Worm (Caenorhabditis elegans) whole organism, L2 larva: ENCODE data around the gene C05D9.3.

Experiments used
- C34F6.9 ChIP-seq: fragments of 150-350 bp; optimal IDR thresholded peaks from 2 replicates; lab custom pipeline; 2014; ENCODE audit warnings: missing biosample characterization, missing genetic modification characterization
- F13H6.1 ChIP-seq: sonication (generic microtip); optimal IDR thresholded peaks from 2 replicates; lab custom pipeline; 2016; ENCODE audit warnings: missing genetic modification characterization, missing compliant biosample characterization
- R02D3.7 ChIP-seq: fragments of 150-350 bp; optimal IDR thresholded peaks from 2 replicates; lab custom pipeline; 2014; ENCODE audit warnings: missing biosample characterization, missing genetic modification characterization
- ZK546.5 ChIP-seq: sonication (generic microtip); optimal IDR thresholded peaks from 2 replicates; lab custom pipeline; 2017; ENCODE audit warnings: missing biosample characterization, missing genetic modification characterization
- ama-1 ChIP-seq: fragments of 150-350 bp; optimal IDR thresholded peaks from 2 replicates; lab custom pipeline; 2018; ENCODE audit warnings: inconsistent platforms
- blmp-1 ChIP-seq: sonication (generic microtip); optimal IDR thresholded peaks from 2 replicates; lab custom pipeline; 2017; ENCODE audit warnings: missing genetic modification characterization, mild to moderate bottlenecking, missing compliant biosample characterization, antibody characterized with exemption, moderate library complexity; ENCODE audit not compliant: insufficient read depth
- ceh-16 ChIP-seq: fragments of 150-350 bp; optimal IDR thresholded peaks from 2 replicates; lab custom pipeline; 2014; ENCODE audit warnings: missing biosample characterization, missing genetic modification characterization
- crh-2 ChIP-seq: sonication (generic microtip); optimal IDR thresholded peaks from 2 replicates; lab custom pipeline; 2017; ENCODE audit warnings: missing biosample characterization, missing genetic modification characterization
- egl-27 ChIP-seq: sonication (generic microtip); optimal IDR thresholded peaks from 3 replicates; lab custom pipeline; 2017; ENCODE audit warnings: missing biosample characterization, missing genetic modification reagents, missing genetic modification characterization
- elt-3 ChIP-seq: sonication (generic microtip); optimal IDR thresholded peaks from 2 replicates; lab custom pipeline; 2017; ENCODE audit warnings: missing biosample characterization, missing genetic modification characterization
- fos-1 ChIP-seq: fragments of 150-350 bp; optimal IDR thresholded peaks from 2 replicates; lab custom pipeline; 2014; ENCODE audit warnings: missing biosample characterization, missing genetic modification characterization
- gmeb-1 ChIP-seq: fragments of 150-350 bp; optimal IDR thresholded peaks from 2 replicates; lab custom pipeline; 2014; ENCODE audit warnings: missing biosample characterization, missing genetic modification characterization
- lin-11 ChIP-seq: fragments of 150-350 bp; sonication (generic microtip); optimal IDR thresholded peaks from 2 replicates; lab custom pipeline; 2014; ENCODE audit warnings: missing biosample characterization, missing genetic modification characterization, inconsistent platforms, mixed read lengths
- lin-13 ChIP-seq: fragments of 150-350 bp; optimal IDR thresholded peaks from 2 replicates; lab custom pipeline; 2014; ENCODE audit warnings: missing biosample characterization, missing genetic modification reagents, missing genetic modification characterization
- mab-5 ChIP-seq: fragments of 150-350 bp; optimal IDR thresholded peaks from 2 replicates; lab custom pipeline; 2014; ENCODE audit warnings: missing biosample characterization, missing genetic modification characterization
- mbf-1 ChIP-seq: sonication (generic microtip); optimal IDR thresholded peaks from 2 replicates; lab custom pipeline; 2017; ENCODE audit warnings: missing biosample characterization, missing genetic modification characterization
- mdl-1 ChIP-seq, 2 experiments: fragments of 150-350 bp in 1 of 2; sonication (generic microtip) in 1 of 2; optimal IDR thresholded peaks; 2 replicates each; lab custom pipeline; 2017; ENCODE audit warnings: missing biosample characterization in 2 of 2, missing genetic modification characterization in 2 of 2
- nhr-11 ChIP-seq: fragments of 150-350 bp; optimal IDR thresholded peaks from 2 replicates; lab custom pipeline; 2014; ENCODE audit warnings: missing biosample characterization, missing genetic modification characterization
- nhr-129 ChIP-seq: fragments of 150-350 bp; optimal IDR thresholded peaks from 2 replicates; lab custom pipeline; 2014; ENCODE audit warnings: missing biosample characterization, missing genetic modification characterization
- nhr-23 ChIP-seq: fragments of 150-350 bp; optimal IDR thresholded peaks from 2 replicates; lab custom pipeline; 2014; ENCODE audit warnings: missing biosample characterization, missing genetic modification reagents, missing genetic modification characterization
- nhr-237 ChIP-seq: fragments of 150-350 bp; optimal IDR thresholded peaks from 2 replicates; lab custom pipeline; 2014; ENCODE audit warnings: missing biosample characterization, missing genetic modification characterization
- nhr-25 ChIP-seq: fragments of 150-350 bp; sonication (generic microtip); optimal IDR thresholded peaks from 3 replicates; lab custom pipeline; 2014; ENCODE audit warnings: missing biosample characterization, missing genetic modification characterization
- nhr-77 ChIP-seq: fragments of 150-350 bp; optimal IDR thresholded peaks from 2 replicates; lab custom pipeline; 2014; ENCODE audit warnings: missing biosample characterization, missing genetic modification characterization
- peb-1 ChIP-seq: fragments of 150-350 bp; optimal IDR thresholded peaks from 2 replicates; lab custom pipeline; 2014; ENCODE audit warnings: missing biosample characterization, missing genetic modification characterization
- sem-4 ChIP-seq: fragments of 150-350 bp; optimal IDR thresholded peaks from 2 replicates; lab custom pipeline; 2014; ENCODE audit warnings: missing biosample characterization, missing genetic modification reagents, missing genetic modification characterization
- skn-1 ChIP-seq: sonication (generic microtip); optimal IDR thresholded peaks from 2 replicates; lab custom pipeline; 2017; ENCODE audit warnings: missing biosample characterization, missing genetic modification characterization
- sma-3 ChIP-seq: sonication (generic microtip); optimal IDR thresholded peaks from 2 replicates; lab custom pipeline; 2016; ENCODE audit warnings: missing genetic modification reagents, missing genetic modification characterization, missing compliant biosample characterization
- sma-9 ChIP-seq, 2 experiments: fragments of 150-350 bp in 1 of 2; sonication (generic microtip) in 1 of 2; optimal IDR thresholded peaks; 2 replicates each; lab custom pipeline; 2014 to 2016; ENCODE audit warnings: missing genetic modification characterization in 2 of 2, mild to moderate bottlenecking in 1 of 2, missing biosample characterization in 1 of 2, missing compliant biosample characterization in 1 of 2, missing genetic modification reagents in 1 of 2, moderate library complexity in 1 of 2
- snpc-4 ChIP-seq: fragments of 150-350 bp; optimal IDR thresholded peaks from 2 replicates; lab custom pipeline; 2014; ENCODE audit warnings: missing biosample characterization, missing genetic modification characterization
- unc-39 ChIP-seq: fragments of 150-350 bp; optimal IDR thresholded peaks from 2 replicates; lab custom pipeline; 2014; ENCODE audit warnings: missing biosample characterization, missing genetic modification characterization
- unc-55 ChIP-seq: fragments of 150-350 bp; sonication (generic microtip); optimal IDR thresholded peaks from 3 replicates; lab custom pipeline; 2014; ENCODE audit warnings: missing biosample characterization, missing genetic modification reagents, missing genetic modification characterization
- ztf-1 ChIP-seq: fragments of 200-800 bp; sonication (Bioruptor generic); conservative IDR thresholded peaks from 2 replicates; pipeline ENCODE4 v1.3.6; 2022; ENCODE audit warnings: missing genetic modification characterization, missing compliant biosample characterization
- ztf-11 ChIP-seq: sonication (generic microtip); optimal IDR thresholded peaks from 2 replicates; lab custom pipeline; 2017; ENCODE audit warnings: missing biosample characterization, missing genetic modification characterization
- ztf-4 ChIP-seq: fragments of 150-350 bp; optimal IDR thresholded peaks from 2 replicates; lab custom pipeline; 2014; ENCODE audit warnings: missing biosample characterization, missing genetic modification characterization

C05D9.3 gene

DNA sequence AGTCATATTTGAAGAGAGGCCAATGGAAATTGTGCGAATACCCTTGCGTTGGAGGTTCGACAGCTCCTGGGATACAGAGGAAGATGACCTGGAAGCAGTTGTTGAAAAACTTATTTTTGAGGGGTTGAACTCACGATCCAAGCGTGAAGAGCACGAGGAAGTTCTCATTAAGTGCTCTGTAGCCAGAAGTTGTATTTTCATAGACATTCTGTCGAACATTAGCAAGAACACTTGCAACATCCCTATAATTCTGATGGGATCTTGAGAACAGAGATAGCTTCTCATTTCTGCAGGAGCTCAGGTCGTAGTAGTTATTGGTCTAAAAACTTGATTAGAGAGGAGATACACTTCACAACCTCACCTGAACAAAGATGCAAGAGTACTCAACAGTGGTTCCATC, 29.9 kb downstream of the C05D9.3 start:
- TF ChIP-seq elt-3 (tag; lab: Kevin White, UChicago) (no peak), ceh-16 (tag; lab: Kevin White, UChicago) (no peak), snpc-4 (tag; lab: Kevin White, UChicago) (no peak), blmp-1 (tag; lab: Kevin White, UChicago) (no peak), nhr-77 (tag; lab: Kevin White, UChicago) (no peak), peb-1 (no peak)
- TF ChIP-seq, all 48 proteins: peak for 0

DNA sequence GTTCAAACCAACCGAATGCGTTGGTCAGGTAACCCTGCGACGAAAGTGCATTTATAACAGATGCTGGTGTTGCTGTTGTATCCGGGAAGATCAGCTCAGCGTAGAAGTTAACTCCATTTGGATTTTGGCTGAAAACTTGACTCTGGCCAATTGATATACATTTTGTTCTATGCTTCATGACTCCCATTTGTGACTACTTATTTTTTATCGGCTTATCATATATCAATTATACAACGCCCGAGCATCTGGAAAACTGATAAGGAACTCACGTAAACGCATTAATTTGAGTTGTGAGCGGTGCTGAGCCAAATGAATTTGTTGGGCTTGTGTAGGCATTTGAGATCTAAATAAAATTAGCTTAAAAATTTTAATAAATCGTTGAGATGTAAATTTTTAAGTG, 35.7 kb downstream of the C05D9.3 start:
- peak; percentile 40 for TF ChIP-seq fos-1 (tag; lab: Kevin White, UChicago)
- no peak for TF ChIP-seq mbf-1 (tag; lab: Kevin White, UChicago)

DNA sequence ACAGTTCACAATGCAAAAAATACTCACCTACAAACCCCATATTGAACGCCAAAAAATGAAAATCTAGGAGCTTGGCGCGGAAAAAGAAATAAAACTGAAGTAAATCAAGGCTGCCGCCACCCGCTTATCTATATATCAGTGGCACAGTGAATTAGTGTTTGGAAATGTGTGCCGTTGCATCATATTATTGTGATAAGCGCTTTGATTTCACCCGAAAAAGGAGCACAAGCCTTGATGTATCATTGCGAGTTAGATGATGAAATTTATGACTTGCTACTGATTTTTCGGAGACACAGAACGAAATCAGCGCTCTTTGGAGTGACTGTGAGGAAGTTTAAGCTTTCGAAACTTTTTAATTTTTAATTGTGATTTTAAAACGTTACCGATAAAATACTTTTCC, 36.7 kb downstream of the C05D9.3 start, which contains the start of the genes R193.2 and R193.6:
R193.2 (minus strand) TSS at position 148 of the 400 bp plus-strand sequence.
R193.6 (plus strand) TSS at position 350 of the 400 bp plus-strand sequence.
- TF ChIP-seq peb-1 (no peak), unc-39 (tag; lab: Kevin White, UChicago) (no peak), gmeb-1 (tag; lab: Kevin White, UChicago) (peak; percentile 16), F13H6.1 (tag; lab: Kevin White, UChicago) (no peak), lin-11 (tag; lab: Kevin White, UChicago) (no peak), blmp-1 (tag; lab: Kevin White, UChicago) (no peak), crh-2 (tag; lab: Kevin White, UChicago) (peak; percentile 72), ama-1 (no peak), sma-9 (GFP tag; optimal IDR thresholded peaks at IDR 0.05; lab: Kevin White, UChicago) (peak; percentile 18), sma-9 (tag; optimal IDR thresholded peaks at IDR 0.05; lab: Kevin White, UChicago) (no peak), skn-1 (tag; lab: Kevin White, UChicago) (no peak), nhr-129 (tag; lab: Kevin White, UChicago) (peak; percentile 95), nhr-25 (tag; lab: Kevin White, UChicago) (no peak), fos-1 (tag; lab: Kevin White, UChicago) (peak; percentile 97)
- TF ChIP-seq, all 48 proteins: peak for 5

DNA sequence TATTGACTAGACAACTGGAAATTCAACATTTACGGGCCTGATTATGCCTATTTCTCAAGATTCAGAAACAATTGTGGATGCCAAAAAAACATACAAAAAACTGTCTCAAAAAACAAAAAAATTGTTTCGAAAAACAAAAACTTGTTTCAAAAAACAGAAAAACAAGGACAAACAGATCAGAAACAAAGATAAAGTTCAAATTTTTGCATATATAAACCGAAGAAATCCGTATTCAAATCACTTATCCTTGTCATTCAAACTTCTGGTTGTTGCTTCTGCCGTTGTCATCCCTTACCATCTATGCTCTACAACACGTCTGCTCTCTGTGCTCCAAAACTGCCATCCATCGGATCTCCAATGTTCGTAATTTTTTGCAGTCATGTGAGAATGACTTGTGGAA, 42.9 kb downstream of the C05D9.3 start, which contains the start of gene R193.1:
R193.1 (plus strand) TSS at position 301 of the 400 bp plus-strand sequence.
- no peak for TF ChIP-seq nhr-23 (tag; lab: Kevin White, UChicago)
- TF ChIP-seq F13H6.1 (tag; lab: Kevin White, UChicago), result no peak
- TF ChIP-seq R02D3.7 (tag; lab: Kevin White, UChicago), result no peak
- TF ChIP-seq unc-55 (GFP tag; lab: Kevin White, UChicago), result no peak
- no peak for TF ChIP-seq mab-5 (tag; lab: Kevin White, UChicago)
- TF ChIP-seq sem-4 (tag; lab: Kevin White, UChicago), result no peak
- no peak for TF ChIP-seq sma-9 (GFP tag; optimal IDR thresholded peaks at IDR 0.05; lab: Kevin White, UChicago)
- TF ChIP-seq sma-9 (tag; optimal IDR thresholded peaks at IDR 0.05; lab: Kevin White, UChicago), result no peak
- no peak for TF ChIP-seq ztf-4 (tag; lab: Kevin White, UChicago)
- TF ChIP-seq mbf-1 (tag; lab: Kevin White, UChicago), result no peak
- TF ChIP-seq ztf-11 (tag; lab: Kevin White, UChicago), result no peak
- TF ChIP-seq snpc-4 (tag; lab: Kevin White, UChicago), result no peak
- no peak for TF ChIP-seq nhr-11 (tag; lab: Kevin White, UChicago)
- no peak for TF ChIP-seq ama-1
- TF ChIP-seq, all 48 proteins: peak for 0

DNA sequence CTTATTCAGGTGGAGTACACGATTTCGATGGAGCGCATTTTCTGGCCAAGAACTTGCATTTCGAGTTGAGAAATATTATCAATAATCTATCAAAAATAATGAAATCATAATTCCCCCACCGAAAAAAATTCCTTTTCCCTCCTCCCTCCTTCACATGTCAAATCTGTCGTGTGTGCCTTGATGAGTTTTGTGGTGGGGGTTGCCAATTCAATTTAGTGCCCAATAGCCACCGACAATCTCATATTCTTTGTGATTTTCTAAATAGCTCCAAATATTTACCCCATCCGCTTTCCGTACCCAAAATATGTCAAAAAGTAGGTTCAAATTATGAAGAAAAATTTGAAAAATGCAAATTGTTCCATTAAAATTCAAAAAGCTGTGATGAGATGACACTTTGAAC, 50.3 kb downstream of the C05D9.3 start, which contains the start of gene tmc-1:
tmc-1 (plus strand) TSS at position 189 of the 400 bp plus-strand sequence.
- TF ChIP-seq ZK546.5 (tag; lab: Kevin White, UChicago), result no peak
- no peak for TF ChIP-seq mdl-1 (tag; optimal IDR thresholded peaks at IDR 0.05; lab: Kevin White, UChicago)
- TF ChIP-seq lin-13 (GFP tag; lab: Kevin White, UChicago), result no peak
- TF ChIP-seq gmeb-1 (tag; lab: Kevin White, UChicago), result no peak
- no peak for TF ChIP-seq C34F6.9 (tag; lab: Kevin White, UChicago)
- no peak for TF ChIP-seq nhr-237 (tag; lab: Kevin White, UChicago)
- no peak for TF ChIP-seq sma-3 (GFP tag; lab: Kevin White, UChicago)
- TF ChIP-seq peb-1, result no peak
- TF ChIP-seq egl-27 (tag; lab: Kevin White, UChicago), result no peak
- TF ChIP-seq ztf-4 (tag; lab: Kevin White, UChicago), result no peak
- no peak for TF ChIP-seq ztf-1
